Fruit fly (Drosophila melanogaster): ENCODE data around the gene HisRS.
A peak's percentile ranks its signal among the peaks of the same experiment; 100 is the strongest.

The HisRS gene

DNA sequence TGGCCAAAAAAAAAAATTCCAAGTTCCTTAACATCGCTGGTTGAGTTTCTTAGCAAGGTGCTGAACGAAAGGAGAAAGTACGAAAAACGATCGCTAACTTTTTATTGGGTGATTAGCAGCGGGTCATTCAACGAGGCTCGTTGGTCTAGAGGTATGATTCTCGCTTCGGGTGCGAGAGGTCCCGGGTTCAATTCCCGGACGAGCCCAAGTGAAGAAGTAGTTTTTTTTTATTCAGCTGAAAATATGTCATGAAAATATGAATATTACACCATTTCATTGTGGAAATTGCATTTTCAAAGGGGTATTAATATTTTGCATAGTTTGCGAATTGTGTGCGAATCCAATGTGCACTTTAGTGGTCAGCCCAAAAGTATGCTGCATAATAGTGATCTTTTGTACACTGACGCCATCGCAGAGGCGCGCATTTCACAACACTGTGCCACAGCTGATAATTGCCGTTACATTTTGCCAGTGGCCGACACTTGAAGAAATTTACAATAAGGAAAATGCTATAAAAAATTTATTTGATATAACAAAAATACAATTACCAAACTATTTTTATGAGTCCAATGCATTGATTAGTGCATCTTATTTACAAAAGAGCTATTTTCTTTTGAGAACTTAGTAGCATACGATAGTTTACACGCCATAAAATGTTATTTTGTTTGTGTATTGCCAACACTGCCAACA is 50.5 kb downstream of the HisRS start (continued):
- peak; percentile 4 for TF ChIP-seq CG17359 (tag; optimal IDR thresholded peaks at IDR 0.05)
- TF ChIP-seq CG11085 (GFP tag; IDR thresholded peaks at IDR 0.05): no peak
- peak; percentile 88 for TF ChIP-seq Bdp1 (GFP tag; optimal IDR thresholded peaks at IDR 0.05)
- no peak for TF ChIP-seq Lpt (GFP tag; optimal IDR thresholded peaks at IDR 0.05)
- TF ChIP-seq CG30403 (GFP tag; optimal IDR thresholded peaks at IDR 0.05): no peak
- no peak for TF ChIP-seq gsb (GFP tag; IDR thresholded peaks at IDR 0.05)
- TF ChIP-seq B-H2 (GFP tag; optimal IDR thresholded peaks at IDR 0.05): no peak
- no peak for TF ChIP-seq CG30431 (GFP tag; optimal IDR thresholded peaks at IDR 0.05)
- TF ChIP-seq Lim3 (GFP tag; IDR thresholded peaks at IDR 0.05): no peak
- TF ChIP-seq TFAM (GFP tag; optimal IDR thresholded peaks at IDR 0.05): no peak
- no peak for TF ChIP-seq kni (GFP tag; optimal IDR thresholded peaks at IDR 0.05)
- TF ChIP-seq CG4328 (GFP tag; optimal IDR thresholded peaks at IDR 0.05): no peak
- no peak for TF ChIP-seq CG4424 (GFP tag; optimal IDR thresholded peaks at IDR 0.05)
- TF ChIP-seq CG6654 (GFP tag; optimal IDR thresholded peaks at IDR 0.05): no peak
- peak; percentile 54; the same call in 2 of the 3 replicates for TF ChIP-seq row (GFP tag; IDR thresholded peaks at IDR 0.05)
- no peak for TF ChIP-seq wdn (GFP tag; IDR thresholded peaks at IDR 0.05)
- TF ChIP-seq CG10366 (GFP tag; IDR thresholded peaks at IDR 0.05): no peak
- no peak for TF ChIP-seq CG5180 (GFP tag; optimal IDR thresholded peaks at IDR 0.05)
- TF ChIP-seq E2f1 (GFP tag; IDR thresholded peaks at IDR 0.05): 0 out of 2 replicates have a peak, but pooled peaks have one; percentile 11
- no peak for TF ChIP-seq CG3847 (GFP tag; IDR thresholded peaks at IDR 0.05)
- no peak for TF ChIP-seq run (tag; optimal IDR thresholded peaks at IDR 0.05)
- TF ChIP-seq esg (GFP tag; conservative IDR thresholded peaks at IDR 0.05): peak; percentile 35
- TF ChIP-seq CG6683 (GFP tag; optimal IDR thresholded peaks at IDR 0.05): no peak
- no peak for TF ChIP-seq zfh2 (GFP tag; optimal IDR thresholded peaks at IDR 0.05)
- TF ChIP-seq CG32532 (GFP tag; IDR thresholded peaks at IDR 0.05): no peak
- no peak for TF ChIP-seq pfk (GFP tag; optimal IDR thresholded peaks at IDR 0.05)
- TF ChIP-seq HHEX (GFP tag; optimal IDR thresholded peaks at IDR 0.05): no peak
- no peak for TF ChIP-seq corto (GFP tag; optimal IDR thresholded peaks at IDR 0.05)
- peak; percentile 17; the same call in 1 of the 2 replicates for TF ChIP-seq vvl (GFP tag; IDR thresholded peaks at IDR 0.05)
- no peak for TF ChIP-seq pan (optimal IDR thresholded peaks at IDR 0.05)
- peak in 1 of 2 experiments; percentile 20 for TF ChIP-seq pan (GFP tag; optimal IDR thresholded peaks at IDR 0.05 in 1 of 2, IDR thresholded peaks at IDR 0.05 in 1 of 2)
- peak; percentile 13 for TF ChIP-seq trem (tag; optimal IDR thresholded peaks at IDR 0.05)
- TF ChIP-seq luna (GFP tag; optimal IDR thresholded peaks at IDR 0.05): no peak
- no peak for TF ChIP-seq CG11723 (GFP tag; optimal IDR thresholded peaks at IDR 0.05)
- no peak for TF ChIP-seq Ets65A (GFP tag)
- no peak for TF ChIP-seq eyg (GFP tag; optimal IDR thresholded peaks at IDR 0.05)
- no peak for TF ChIP-seq Doc3 (GFP tag; IDR thresholded peaks at IDR 0.05; ENCODE audit: partially characterized antibody)
- no peak for TF ChIP-seq Doc2 (GFP tag; IDR thresholded peaks at IDR 0.05)
- no peak for TF ChIP-seq aop (GFP tag; IDR thresholded peaks at IDR 0.05)
- TF ChIP-seq CG7745 (tag; optimal IDR thresholded peaks at IDR 0.05): no peak
- no peak for TF ChIP-seq CG11696 (GFP tag; IDR thresholded peaks at IDR 0.05)
- TF ChIP-seq CkIIα-i1 (GFP tag; IDR thresholded peaks at IDR 0.05): no peak
- no peak for TF ChIP-seq crc (GFP tag; optimal IDR thresholded peaks at IDR 0.05)
- TF ChIP-seq CG17186 (GFP tag; optimal IDR thresholded peaks at IDR 0.05): no peak
- no peak for TF ChIP-seq Jarid2 (GFP tag; optimal IDR thresholded peaks at IDR 0.05)
- TF ChIP-seq Sry-β (GFP tag; optimal IDR thresholded peaks at IDR 0.05): no peak
- TF ChIP-seq oc (tag; optimal IDR thresholded peaks at IDR 0.05): no peak
- TF ChIP-seq CG17361 (GFP tag; IDR thresholded peaks at IDR 0.05): peak; percentile 24; the same call in 1 of the 3 replicates
- no peak for TF ChIP-seq danr (GFP tag; IDR thresholded peaks at IDR 0.05)
- peak; percentile 20 for TF ChIP-seq Sox102F (GFP tag; optimal IDR thresholded peaks at IDR 0.05)
- TF ChIP-seq Max (GFP tag; optimal IDR thresholded peaks at IDR 0.05): no peak
